Worm (Caenorhabditis elegans) whole organism, early embryonic: ENCODE measurements around the gene srd-47.

ENCODE experiments used
- B0310.2 ChIP-seq: sonication (generic microtip); optimal IDR thresholded peaks from 2 replicates; lab custom pipeline; 2016; ENCODE audit warnings: mild to moderate bottlenecking, missing genetic modification characterization, missing compliant biosample characterization
- ama-1 ChIP-seq: fragments of 150-350 bp; optimal IDR thresholded peaks from 2 replicates; lab custom pipeline; 2014
- flt-1 ChIP-seq: fragments of 200-800 bp; sonication (Bioruptor generic); IDR thresholded peaks from 2 replicates; pipeline ENCODE4 v1.3.6; 2022; ENCODE audit warnings: missing genetic modification characterization, missing compliant biosample characterization
- hmbx-1 ChIP-seq: sonication (generic microtip); optimal IDR thresholded peaks from 2 replicates; lab custom pipeline; 2016; ENCODE audit warnings: mild to moderate bottlenecking, missing genetic modification characterization, missing compliant biosample characterization
- hmg-4 ChIP-seq: fragments of 200-800 bp; sonication (Bioruptor generic); optimal IDR thresholded peaks from 2 replicates; lab custom pipeline; 2018; ENCODE audit warnings: mild to moderate bottlenecking, missing genetic modification characterization, missing compliant biosample characterization
- pes-1 ChIP-seq: fragments of 200-800 bp; sonication (Bioruptor generic); IDR thresholded peaks from 2 replicates; pipeline ENCODE4 v1.3.6; 2022; ENCODE audit warnings: missing genetic modification reagents, missing genetic modification characterization, missing compliant biosample characterization
- tbx-37 ChIP-seq: fragments of 200-800 bp; sonication (Bioruptor generic); conservative IDR thresholded peaks from 2 replicates; pipeline ENCODE4 v1.3.6; 2022; ENCODE audit warnings: missing genetic modification reagents, missing genetic modification characterization, missing compliant biosample characterization
- tra-4 ChIP-seq: sonication (generic microtip); optimal IDR thresholded peaks from 2 replicates; lab custom pipeline; 2017; ENCODE audit warnings: missing genetic modification characterization, missing compliant biosample characterization

DNA sequence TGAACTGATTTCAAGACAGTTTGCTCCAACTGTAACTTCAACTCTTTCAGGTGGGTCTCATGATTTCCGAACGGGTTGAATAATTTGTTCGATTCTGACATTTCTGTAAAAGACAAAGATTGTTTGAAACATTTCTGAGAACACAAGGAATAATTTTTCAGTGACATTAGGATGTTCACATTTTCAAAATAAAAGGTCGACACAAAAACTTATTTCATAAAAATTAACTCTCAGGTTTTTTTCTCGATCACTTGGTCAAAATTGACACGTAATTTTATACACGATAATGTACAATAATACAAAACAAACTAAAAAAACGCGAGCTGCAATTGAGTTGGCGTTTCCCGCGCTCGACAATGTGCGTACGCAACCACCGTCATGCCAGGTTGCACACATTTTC is 37.9 kb downstream of the srd-47 start, which contains the start of gene rif-1.2:
- TF ChIP-seq hmbx-1 (tag; lab: Kevin White, UChicago): no peak
- TF ChIP-seq flt-1 (GFP tag; lab: Robert Waterston, UW): no peak
- TF ChIP-seq B0310.2 (tag; lab: Kevin White, UChicago): no peak
- TF ChIP-seq tra-4 (tag; lab: Kevin White, UChicago): no peak
- TF ChIP-seq ama-1 (lab: Kevin White, UChicago): no peak
- no peak for TF ChIP-seq pes-1 (GFP tag; lab: Robert Waterston, UW)
- TF ChIP-seq hmg-4 (GFP tag; lab: Kevin White, UChicago): no peak
- no peak for TF ChIP-seq tbx-37 (GFP tag; lab: Robert Waterston, UW)
